Fruit fly (Drosophila melanogaster) whole organism, prepupa: Measurements from ENCODE around the gene CG6000.

Experiments used
- CG10631 ChIP-seq: fragments of 200-800 bp; sonication (Bioruptor generic); optimal IDR thresholded peaks from 2 replicates; lab custom pipeline; 2016; ENCODE audit warnings: missing biosample characterization, missing genetic modification characterization
- CG10669 ChIP-seq: fragments of 200-800 bp; sonication (Bioruptor generic); optimal IDR thresholded peaks from 3 replicates; lab custom pipeline; 2018; ENCODE audit warnings: missing biosample characterization, mild to moderate bottlenecking, missing genetic modification characterization, moderate library complexity
- CG11294 ChIP-seq: fragments of 200-800 bp; sonication (Bioruptor generic); IDR thresholded peaks from 2 replicates; pipeline ENCODE4 v1.3.6; 2022; ENCODE audit warnings: missing biosample characterization, missing genetic modification characterization
- CG11762 ChIP-seq: fragments of 200-800 bp; sonication (Bioruptor generic); optimal IDR thresholded peaks from 3 replicates; lab custom pipeline; 2016; ENCODE audit warnings: missing biosample characterization, missing genetic modification characterization; ENCODE audit not compliant: insufficient read depth
- CG11902 ChIP-seq: fragments of 200-800 bp; sonication (Bioruptor generic); optimal IDR thresholded peaks from 3 replicates; lab custom pipeline; 2016; ENCODE audit warnings: missing biosample characterization, missing genetic modification characterization
- CG1621 ChIP-seq: fragments of 200-800 bp; sonication (Bioruptor generic); optimal IDR thresholded peaks from 3 replicates; lab custom pipeline; 2018; ENCODE audit warnings: missing biosample characterization, mild to moderate bottlenecking, missing genetic modification characterization
- CG16779 ChIP-seq: fragments of 200-800 bp; sonication (Bioruptor generic); optimal IDR thresholded peaks from 3 replicates; lab custom pipeline; 2017; ENCODE audit warnings: missing biosample characterization, mild to moderate bottlenecking, missing genetic modification characterization
- CG3032 ChIP-seq: fragments of 200-800 bp; optimal IDR thresholded peaks from 2 replicates; lab custom pipeline; 2019; ENCODE audit warnings: missing biosample characterization, mild to moderate bottlenecking, missing genetic modification characterization, moderate library complexity
- CG31627 ChIP-seq: fragments of 200-800 bp; sonication (Bioruptor generic); optimal IDR thresholded peaks from 3 replicates; lab custom pipeline; 2016; ENCODE audit warnings: missing biosample characterization, missing genetic modification characterization
- CG32006 ChIP-seq: fragments of 200-800 bp; sonication (Bioruptor generic); optimal IDR thresholded peaks from 3 replicates; lab custom pipeline; 2017; ENCODE audit warnings: missing biosample characterization, mild to moderate bottlenecking, missing genetic modification characterization
- CG34406 ChIP-seq: fragments of 200-800 bp; sonication (Bioruptor generic); optimal IDR thresholded peaks from 3 replicates; lab custom pipeline; 2016; ENCODE audit warnings: missing biosample characterization, missing genetic modification characterization
- CG3919 ChIP-seq: fragments of 200-800 bp; sonication (Bioruptor generic); optimal IDR thresholded peaks from 3 replicates; lab custom pipeline; 2016; ENCODE audit warnings: missing biosample characterization, missing genetic modification characterization
- CG4318 ChIP-seq: fragments of 200-800 bp; sonication (Bioruptor generic); optimal IDR thresholded peaks from 3 replicates; lab custom pipeline; 2017; ENCODE audit warnings: missing biosample characterization, mild to moderate bottlenecking, missing genetic modification characterization
- CG6163 ChIP-seq: fragments of 200-800 bp; sonication (Bioruptor generic); IDR thresholded peaks from 3 replicates; pipeline ENCODE4 v1.3.6; 2022; ENCODE audit warnings: missing biosample characterization, missing genetic modification characterization
- CG6276 ChIP-seq: fragments of 200-800 bp; sonication (Bioruptor generic); optimal IDR thresholded peaks from 2 replicates; lab custom pipeline; 2017; ENCODE audit warnings: missing biosample characterization, mild to moderate bottlenecking, missing genetic modification characterization
- CG6792 ChIP-seq: fragments of 200-800 bp; sonication (Bioruptor generic); optimal IDR thresholded peaks from 3 replicates; lab custom pipeline; 2016; ENCODE audit warnings: missing biosample characterization, missing genetic modification characterization
- CG6808 ChIP-seq: fragments of 200-800 bp; sonication (Bioruptor generic); optimal IDR thresholded peaks from 3 replicates; lab custom pipeline; 2017; ENCODE audit warnings: missing biosample characterization, missing genetic modification characterization, mild to moderate bottlenecking, moderate library complexity, missing genetic modification reagents
- CG6854 ChIP-seq: fragments of 200-800 bp; sonication (Bioruptor generic); optimal IDR thresholded peaks from 2 replicates; lab custom pipeline; 2017; ENCODE audit warnings: missing biosample characterization, mild to moderate bottlenecking, missing genetic modification characterization
- CG7368 ChIP-seq: fragments of 200-800 bp; sonication (Bioruptor generic); optimal IDR thresholded peaks from 3 replicates; lab custom pipeline; 2016; ENCODE audit warnings: missing biosample characterization, missing genetic modification characterization
- CG8319 ChIP-seq: fragments of 200-800 bp; sonication (Bioruptor generic); optimal IDR thresholded peaks from 3 replicates; lab custom pipeline; 2016; ENCODE audit warnings: missing biosample characterization, missing genetic modification characterization
- CG8632 ChIP-seq: fragments of 200-800 bp; sonication (Bioruptor generic); optimal IDR thresholded peaks from 3 replicates; lab custom pipeline; 2016; ENCODE audit warnings: missing biosample characterization, missing genetic modification characterization
- CG9139 ChIP-seq: fragments of 200-800 bp; sonication (Bioruptor generic); optimal IDR thresholded peaks from 3 replicates; lab custom pipeline; 2017; ENCODE audit warnings: missing biosample characterization, mild to moderate bottlenecking, missing genetic modification characterization
- Eip75B ChIP-seq: fragments of 200-800 bp; sonication (Bioruptor generic); optimal IDR thresholded peaks from 3 replicates; lab custom pipeline; 2016; ENCODE audit warnings: missing biosample characterization, missing genetic modification characterization
- Eip78C ChIP-seq: fragments of 200-800 bp; sonication (Bioruptor generic); peaks from one replicate; lab custom pipeline; 2016; ENCODE audit warnings: missing biosample characterization, missing genetic modification characterization
- Eip93F ChIP-seq: fragments of 200-800 bp; sonication (Bioruptor generic); optimal IDR thresholded peaks from 2 replicates; lab custom pipeline; 2016; ENCODE audit warnings: missing biosample characterization, mild to moderate bottlenecking, missing genetic modification characterization
- Ets21C ChIP-seq: fragments of 200-800 bp; sonication (Bioruptor generic); optimal IDR thresholded peaks from 3 replicates; lab custom pipeline; 2016; ENCODE audit warnings: missing biosample characterization, missing genetic modification characterization
- Ets96B ChIP-seq: fragments of 200-800 bp; optimal IDR thresholded peaks from 2 replicates; lab custom pipeline; 2019; ENCODE audit warnings: missing biosample characterization, mild to moderate bottlenecking, missing genetic modification characterization, moderate library complexity
- Gug ChIP-seq: fragments of 200-800 bp; sonication (Bioruptor generic); IDR thresholded peaks from 2 replicates; pipeline ENCODE4 v1.3.6; 2022; ENCODE audit warnings: missing biosample characterization, missing genetic modification characterization
- Hr38 ChIP-seq: sonication (Bioruptor generic); optimal IDR thresholded peaks from 2 replicates; lab custom pipeline; 2016; ENCODE audit warnings: missing biosample characterization, missing genetic modification characterization
- Hr39 ChIP-seq: fragments of 200-800 bp; sonication (Bioruptor generic); optimal IDR thresholded peaks from 2 replicates; lab custom pipeline; 2016; ENCODE audit warnings: missing biosample characterization, missing genetic modification characterization
- Hr4 ChIP-seq: fragments of 200-800 bp; sonication (Bioruptor generic); optimal IDR thresholded peaks from 3 replicates; lab custom pipeline; 2016; ENCODE audit warnings: missing biosample characterization, missing genetic modification characterization
- Lpt ChIP-seq: fragments of 200-800 bp; sonication (Bioruptor generic); optimal IDR thresholded peaks from 3 replicates; lab custom pipeline; 2016; ENCODE audit warnings: missing biosample characterization, missing genetic modification characterization
- Met ChIP-seq: fragments of 200-800 bp; sonication (Bioruptor generic); optimal IDR thresholded peaks from 3 replicates; lab custom pipeline; 2016; ENCODE audit warnings: missing biosample characterization, missing genetic modification characterization
- Smox ChIP-seq: fragments of 200-800 bp; sonication (Bioruptor generic); optimal IDR thresholded peaks from 3 replicates; lab custom pipeline; 2016; ENCODE audit warnings: missing biosample characterization, missing genetic modification characterization
- Sox102F ChIP-seq: fragments of 200-800 bp; sonication (Bioruptor generic); optimal IDR thresholded peaks from 2 replicates; lab custom pipeline; 2016; ENCODE audit warnings: missing biosample characterization, mild to moderate bottlenecking, missing genetic modification characterization
- Sox14 ChIP-seq: fragments of 200-800 bp; sonication (Bioruptor generic); optimal IDR thresholded peaks from 3 replicates; lab custom pipeline; 2016; ENCODE audit warnings: missing biosample characterization, missing genetic modification characterization
- Sox15 ChIP-seq: fragments of 200-800 bp; sonication (Bioruptor generic); optimal IDR thresholded peaks from 3 replicates; lab custom pipeline; 2016; ENCODE audit warnings: missing biosample characterization, missing genetic modification characterization
- acj6 ChIP-seq: fragments of 200-800 bp; sonication (Bioruptor generic); optimal IDR thresholded peaks from 3 replicates; lab custom pipeline; 2016; ENCODE audit warnings: missing biosample characterization, missing genetic modification characterization
- cyc ChIP-seq: fragments of 200-800 bp; sonication (Bioruptor generic); optimal IDR thresholded peaks from 3 replicates; lab custom pipeline; 2016; ENCODE audit warnings: missing biosample characterization, missing genetic modification characterization
- dac ChIP-seq: fragments of 200-800 bp; sonication (Bioruptor generic); optimal IDR thresholded peaks from 2 replicates; lab custom pipeline; 2017; ENCODE audit warnings: missing biosample characterization, mild to moderate bottlenecking, missing genetic modification characterization
- eg ChIP-seq: fragments of 200-800 bp; sonication (Bioruptor generic); IDR thresholded peaks from 3 replicates; pipeline ENCODE4 v1.3.6; 2022; ENCODE audit warnings: missing biosample characterization, missing genetic modification characterization
- fd59A ChIP-seq: fragments of 200-800 bp; sonication (Bioruptor generic); optimal IDR thresholded peaks from 2 replicates; lab custom pipeline; 2017; ENCODE audit warnings: missing biosample characterization, mild to moderate bottlenecking, missing genetic modification characterization, missing genetic modification reagents
- fd85E ChIP-seq: fragments of 200-800 bp; sonication (Bioruptor generic); optimal IDR thresholded peaks from 3 replicates; lab custom pipeline; 2016; ENCODE audit warnings: missing biosample characterization, missing genetic modification characterization
- fkh ChIP-seq: fragments of 200-800 bp; sonication (Bioruptor generic); optimal IDR thresholded peaks from 3 replicates; lab custom pipeline; 2017; ENCODE audit warnings: missing biosample characterization, mild to moderate bottlenecking, missing genetic modification characterization, moderate library complexity
- lz ChIP-seq: fragments of 200-800 bp; sonication (Bioruptor generic); optimal IDR thresholded peaks from 3 replicates; lab custom pipeline; 2016; ENCODE audit warnings: missing biosample characterization, missing genetic modification characterization
- net ChIP-seq: fragments of 200-800 bp; sonication (Bioruptor generic); optimal IDR thresholded peaks from 3 replicates; lab custom pipeline; 2016; ENCODE audit warnings: missing biosample characterization, missing genetic modification characterization
- pdm3 ChIP-seq: fragments of 200-800 bp; sonication (Bioruptor generic); optimal IDR thresholded peaks from 3 replicates; lab custom pipeline; 2016; ENCODE audit warnings: missing biosample characterization, missing genetic modification characterization
- salr ChIP-seq, 2 experiments: fragments of 200-800 bp; sonication (Bioruptor generic); optimal IDR thresholded peaks; 3 replicates each; lab custom pipeline; 2016 to 2018; ENCODE audit warnings: missing biosample characterization in 2 of 2, missing genetic modification characterization in 2 of 2, mild to moderate bottlenecking in 1 of 2
- spab ChIP-seq: fragments of 200-800 bp; sonication (Bioruptor generic); optimal IDR thresholded peaks from 2 replicates; lab custom pipeline; 2017; ENCODE audit warnings: missing biosample characterization, mild to moderate bottlenecking, missing genetic modification characterization, missing genetic modification reagents
- ss ChIP-seq, 2 experiments: fragments of 200-800 bp; sonication (Bioruptor generic); optimal IDR thresholded peaks; 2 replicates in 1 of 2; 3 replicates in 1 of 2; lab custom pipeline; 2017 to 2018; ENCODE audit warnings: mild to moderate bottlenecking in 2 of 2, missing biosample characterization in 2 of 2, missing genetic modification characterization in 2 of 2, moderate library complexity in 1 of 2
- svp ChIP-seq: fragments of 200-800 bp; sonication (Bioruptor generic); peaks from one replicate; lab custom pipeline; 2016; ENCODE audit warnings: missing biosample characterization, missing genetic modification characterization
- vri ChIP-seq: fragments of 200-800 bp; sonication (Bioruptor generic); optimal IDR thresholded peaks from 3 replicates; lab custom pipeline; 2016; ENCODE audit warnings: missing biosample characterization, mild to moderate bottlenecking, missing genetic modification characterization

CG6000 gene

dm6 chr3R:24047998-24048511 lies 6.1 kb upstream of the CG6000 start, which contains the start of gene Rox8:
Gene Rox8, minus strand, starts transcription at chr3R:24048265.
- TF ChIP-seq CG6163 (GFP tag; lab: Robert Waterston, UW) (peak; percentile 23; the same call in 1 of the 3 replicates), svp (peak; percentile 79), CG31627 (GFP tag; lab: Kevin White, UChicago) (peak; percentile 50), Ets21C (peak; percentile 46), CG11762 (GFP tag; lab: Kevin White, UChicago) (no peak), CG9139 (GFP tag; lab: Kevin White, UChicago) (no peak), CG6854 (GFP tag; lab: Kevin White, UChicago) (no peak), Smox (GFP tag; lab: Kevin White, UChicago) (no peak), Sox102F (GFP tag; lab: Kevin White, UChicago) (peak; percentile 59), CG6808 (GFP tag; lab: Kevin White, UChicago) (peak; percentile 16), net (GFP tag; lab: Kevin White, UChicago) (peak; percentile 12), Hr38 (GFP tag; lab: Kevin White, UChicago) (no peak), dac (GFP tag; lab: Kevin White, UChicago) (no peak), cyc (GFP tag; lab: Kevin White, UChicago) (peak; percentile 41), CG11294 (GFP tag; lab: Robert Waterston, UW) (no peak), CG10631 (GFP tag; lab: Kevin White, UChicago) (peak; percentile 11), Ets96B (tag; lab: Kevin White, UChicago) (peak; percentile 12), spab (GFP tag; lab: Kevin White, UChicago) (no peak), CG6276 (GFP tag; lab: Kevin White, UChicago) (peak; percentile 74), Met (peak; percentile 62), Eip78C (GFP tag; lab: Kevin White, UChicago) (peak; percentile 81), Lpt (no peak), CG16779 (tag; lab: Kevin White, UChicago) (peak; percentile 31), pdm3 (GFP tag; lab: Kevin White, UChicago) (no peak), CG32006 (peak; percentile 14), fkh (GFP tag; lab: Kevin White, UChicago) (peak; percentile 24), Eip75B (GFP tag; lab: Kevin White, UChicago) (peak; percentile 49), CG34406 (GFP tag; lab: Kevin White, UChicago) (peak; percentile 59), CG1621 (tag; lab: Kevin White, UChicago) (peak; percentile 17), CG11902 (GFP tag; lab: Kevin White, UChicago) (no peak), CG4318 (GFP tag; lab: Kevin White, UChicago) (no peak), vri (GFP tag; lab: Kevin White, UChicago) (peak; percentile 93), Gug (GFP tag; lab: Robert Waterston, UW) (no peak), Eip93F (GFP tag; lab: Kevin White, UChicago) (no peak), fd59A (no peak), CG10669 (no peak), CG8632 (GFP tag; lab: Kevin White, UChicago) (peak; percentile 12), lz (GFP tag; lab: Kevin White, UChicago) (peak; percentile 43), Hr4 (GFP tag; lab: Kevin White, UChicago) (peak; percentile 43), CG8319 (GFP tag; lab: Kevin White, UChicago) (peak; percentile 1), CG3032 (tag; lab: Kevin White, UChicago) (peak; percentile 44), CG3919 (GFP tag; lab: Kevin White, UChicago) (peak; percentile 45), Sox15 (GFP tag; lab: Kevin White, UChicago) (no peak), ss (GFP tag; optimal IDR thresholded peaks at IDR 0.05; lab: Kevin White, UChicago) (peak; percentile 25 to 33), CG7368 (no peak), acj6 (GFP tag; lab: Kevin White, UChicago) (peak; percentile 41), salr (GFP tag; optimal IDR thresholded peaks at IDR 0.05; lab: Kevin White, UChicago) (no peak), fd85E (GFP tag; lab: Kevin White, UChicago) (no peak), Hr39 (peak; percentile 43), CG6792 (peak; percentile 11), eg (GFP tag; lab: Robert Waterston, UW) (0 out of 3 replicates have a peak, but pooled peaks have one; percentile 20), Sox14 (GFP tag; lab: Kevin White, UChicago) (peak; percentile 80)
